Worm (Caenorhabditis elegans) whole organism, L3 larva: ENCODE data around the gene acl-5.

Experiments
- R02D3.7 ChIP-seq: fragments of 150-350 bp; optimal IDR thresholded peaks from 2 replicates; lab custom pipeline; 2014; ENCODE audit warnings: missing biosample characterization, missing genetic modification characterization
- elt-1 ChIP-seq: fragments of 150-350 bp; optimal IDR thresholded peaks from 2 replicates; lab custom pipeline; 2014; ENCODE audit warnings: missing biosample characterization, missing genetic modification characterization
- fkh-10 ChIP-seq: sonication (generic microtip); optimal IDR thresholded peaks from 2 replicates; lab custom pipeline; 2017; ENCODE audit warnings: missing biosample characterization, missing genetic modification reagents, missing genetic modification characterization
- hmg-11 ChIP-seq: sonication (generic microtip); optimal IDR thresholded peaks from 2 replicates; lab custom pipeline; 2016; ENCODE audit warnings: missing genetic modification characterization, missing compliant biosample characterization
- nfya-1 ChIP-seq: sonication (generic microtip); optimal IDR thresholded peaks from 2 replicates; lab custom pipeline; 2017; ENCODE audit warnings: missing genetic modification characterization, mild to moderate bottlenecking, missing compliant biosample characterization, antibody characterized with exemption, moderate library complexity; ENCODE audit not compliant: insufficient read depth
- nhr-76 ChIP-seq: fragments of 150-350 bp; sonication (generic microtip); optimal IDR thresholded peaks from 5 replicates; lab custom pipeline; 2014; ENCODE audit warnings: missing biosample characterization, missing genetic modification characterization

DNA sequence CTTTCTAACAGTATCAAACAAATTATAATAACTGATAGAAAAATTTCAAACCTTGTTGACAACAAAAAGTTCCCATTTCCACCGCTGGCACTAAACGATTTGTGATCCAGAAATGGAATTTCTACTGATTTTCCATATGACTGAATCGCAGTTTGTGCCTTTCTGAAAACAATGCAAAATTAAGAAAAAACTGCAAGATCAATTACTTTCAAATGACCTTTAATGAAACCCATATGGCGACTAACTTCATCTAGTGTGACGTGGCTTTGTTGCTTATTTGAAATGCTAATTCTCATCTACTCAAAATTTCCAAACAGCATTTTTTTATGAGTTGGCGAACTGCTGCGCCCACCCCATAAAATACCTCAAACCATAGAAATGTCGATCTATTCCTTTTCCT, 19.8 kb downstream of the acl-5 start, which contains the start of gene F41E7.7:
- TF ChIP-seq hmg-11 (tag; lab: Kevin White, UChicago) (no peak), elt-1 (no peak), nhr-76 (tag; lab: Kevin White, UChicago) (no peak), fkh-10 (GFP tag; lab: Kevin White, UChicago) (no peak), R02D3.7 (tag; lab: Kevin White, UChicago) (no peak), nfya-1 (tag; lab: Kevin White, UChicago) (no peak)
